Worm (Caenorhabditis elegans) whole organism, mixed stage, embryonic: ENCODE data around the gene M01B2.8.

Experiments used
- M03D4.4 ChIP-seq: sonication (generic microtip); optimal IDR thresholded peaks from 2 replicates; lab custom pipeline; 2017; ENCODE audit warnings: mild to moderate bottlenecking, missing genetic modification characterization, missing compliant biosample characterization
- ceh-83 ChIP-seq: fragments of 200-800 bp; sonication (Bioruptor generic); optimal IDR thresholded peaks from 2 replicates; lab custom pipeline; 2018; ENCODE audit warnings: mild to moderate bottlenecking, missing genetic modification characterization, missing compliant biosample characterization
- cnd-1 ChIP-seq: fragments of 200-800 bp; sonication (Bioruptor generic); optimal IDR thresholded peaks from 2 replicates; lab custom pipeline; 2018; ENCODE audit warnings: mild to moderate bottlenecking, missing genetic modification characterization, missing compliant biosample characterization
- elt-1 ChIP-seq: sonication (generic microtip); optimal IDR thresholded peaks from 2 replicates; lab custom pipeline; 2017; ENCODE audit warnings: missing genetic modification characterization, mild to moderate bottlenecking, missing compliant biosample characterization, antibody characterized with exemption, moderate library complexity, borderline replicate concordance; ENCODE audit not compliant: insufficient read depth
- lin-13 ChIP-seq: fragments of 150-350 bp; optimal IDR thresholded peaks from 2 replicates; lab custom pipeline; 2014; ENCODE audit warnings: missing biosample characterization, missing genetic modification characterization
- lin-32 ChIP-seq: fragments of 200-800 bp; sonication (Bioruptor generic); optimal IDR thresholded peaks from 2 replicates; lab custom pipeline; 2018; ENCODE audit warnings: mild to moderate bottlenecking, missing genetic modification characterization, missing compliant biosample characterization
- mab-5 ChIP-seq: fragments of 150-350 bp; optimal IDR thresholded peaks from 2 replicates; lab custom pipeline; 2014; ENCODE audit warnings: missing biosample characterization, missing genetic modification characterization
- mep-1 ChIP-seq: fragments of 150-350 bp; optimal IDR thresholded peaks from 2 replicates; lab custom pipeline; 2017; ENCODE audit warnings: missing biosample characterization, missing genetic modification reagents, missing genetic modification characterization, inconsistent platforms
- nhr-237 ChIP-seq: fragments of 150-350 bp; optimal IDR thresholded peaks from 2 replicates; lab custom pipeline; 2014; ENCODE audit warnings: missing biosample characterization, missing genetic modification characterization
- nhr-28 ChIP-seq: fragments of 150-350 bp; optimal IDR thresholded peaks from 2 replicates; lab custom pipeline; 2014; ENCODE audit warnings: missing biosample characterization, missing genetic modification characterization
- sem-2 ChIP-seq: fragments of 200-800 bp; sonication (Bioruptor generic); optimal IDR thresholded peaks from 2 replicates; lab custom pipeline; 2018; ENCODE audit warnings: mild to moderate bottlenecking, missing genetic modification characterization, missing compliant biosample characterization
- snpc-4 ChIP-seq: fragments of 150-350 bp; optimal IDR thresholded peaks from 2 replicates; lab custom pipeline; 2014; ENCODE audit warnings: missing biosample characterization, missing genetic modification characterization
- unc-120 ChIP-seq: sonication (generic microtip); optimal IDR thresholded peaks from 2 replicates; lab custom pipeline; 2017; ENCODE audit warnings: missing genetic modification characterization, missing compliant biosample characterization; ENCODE audit not compliant: poor library complexity, severe bottlenecking

DNA sequence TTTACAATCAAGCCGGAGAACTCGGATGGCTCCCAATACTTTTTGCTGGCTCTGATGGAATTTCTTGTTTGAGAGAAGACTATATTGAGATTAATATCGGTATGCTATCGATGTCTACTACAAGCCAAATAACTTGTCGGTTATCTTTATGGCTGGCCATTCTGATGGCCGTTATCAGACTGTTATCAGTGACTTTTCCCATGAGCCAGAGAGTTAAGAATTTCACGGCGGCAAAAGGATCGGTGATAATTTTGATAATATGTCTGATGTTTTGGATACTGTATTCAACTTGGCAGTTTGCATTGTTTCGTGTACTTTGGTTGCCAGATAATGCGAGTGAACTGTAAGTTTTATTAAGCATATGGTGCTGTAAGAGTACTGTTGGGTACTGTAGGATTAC lies 33.8 kb upstream of the M01B2.8 start:
- TF ChIP-seq elt-1 (tag; lab: Kevin White, UChicago) (no peak), sem-2 (GFP tag; lab: Kevin White, UChicago) (no peak), cnd-1 (tag; lab: Kevin White, UChicago) (no peak), snpc-4 (tag; lab: Kevin White, UChicago) (no peak), mab-5 (tag; lab: Kevin White, UChicago) (no peak), M03D4.4 (tag; lab: Kevin White, UChicago) (no peak), ceh-83 (GFP tag; lab: Kevin White, UChicago) (no peak), nhr-28 (no peak), lin-13 (tag; lab: Kevin White, UChicago) (no peak), mep-1 (no peak), unc-120 (no peak), lin-32 (GFP tag; lab: Kevin White, UChicago) (no peak), nhr-237 (no peak)
